Fruit fly (Drosophila melanogaster): ENCODE data around the gene fred.

DNA sequence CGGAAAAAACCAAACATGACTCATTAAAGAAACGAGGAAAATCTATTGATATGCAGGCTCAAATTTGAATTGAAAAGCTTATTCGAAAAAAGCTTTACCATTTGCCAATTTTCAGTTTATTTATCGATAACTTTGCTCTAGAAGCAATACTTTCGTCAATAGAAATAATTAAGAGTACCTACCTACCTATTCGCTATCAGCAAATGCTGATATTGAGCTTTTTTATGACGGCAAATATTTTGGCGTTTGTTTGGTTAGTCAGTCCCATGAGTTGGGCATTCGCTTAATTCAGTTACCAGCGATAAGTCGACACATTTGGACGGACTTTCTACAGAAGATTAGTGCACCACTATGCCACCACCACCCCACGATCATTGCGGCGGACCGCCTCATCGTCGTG is 12.3 kb upstream of the fred start, which contains the start of gene CG34176:
- TF ChIP-seq psq (optimal IDR thresholded peaks at IDR 0.05) (no peak), Myc (optimal IDR thresholded peaks at IDR 0.05) (no peak), insv (optimal IDR thresholded peaks at IDR 0.05) (no peak), Sin3A (optimal IDR thresholded peaks at IDR 0.05) (no peak), ttk (optimal IDR thresholded peaks at IDR 0.05) (no peak), h (optimal IDR thresholded peaks at IDR 0.05) (no peak)

Data from Kc167 (cell line).